Worm (Caenorhabditis elegans) whole organism, L4/young adult: ENCODE data around the gene C01F6.14.

Experiments
- W03F9.2 ChIP-seq: fragments of 150-350 bp; optimal IDR thresholded peaks from 2 replicates; lab custom pipeline; 2014; ENCODE audit warnings: missing biosample characterization, missing genetic modification characterization
- him-1 ChIP-seq: sonication (generic microtip); optimal IDR thresholded peaks from 2 replicates; lab custom pipeline; 2016; ENCODE audit warnings: missing genotype, missing genetic modification reagents, missing genetic modification characterization, missing compliant biosample characterization

DNA sequence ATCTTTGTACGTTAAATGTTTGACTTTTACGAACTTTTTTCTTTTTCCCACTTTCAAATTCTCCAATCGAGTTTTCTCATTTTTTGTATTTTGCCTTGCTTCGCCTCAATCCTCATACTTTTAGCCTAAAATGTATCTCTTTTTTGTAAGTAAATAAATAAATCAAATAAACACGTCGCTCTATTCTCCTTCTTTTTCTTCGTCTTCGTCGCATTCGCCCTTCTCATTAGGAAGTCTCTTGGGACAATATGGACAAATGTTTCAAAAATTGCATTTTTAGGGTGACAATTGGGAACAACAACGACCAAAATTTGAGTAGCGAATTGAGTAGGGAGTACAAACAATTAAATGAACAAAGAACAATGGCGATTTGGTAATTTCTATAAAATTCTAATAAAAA is 11.9 kb downstream of the C01F6.14 start:
- TF ChIP-seq W03F9.2 (tag; lab: Kevin White, UChicago) (no peak), him-1 (peak; percentile 17)
